Worm (Caenorhabditis elegans): ENCODE measurements around the gene T21D12.14.

Gene T21D12.14

DNA sequence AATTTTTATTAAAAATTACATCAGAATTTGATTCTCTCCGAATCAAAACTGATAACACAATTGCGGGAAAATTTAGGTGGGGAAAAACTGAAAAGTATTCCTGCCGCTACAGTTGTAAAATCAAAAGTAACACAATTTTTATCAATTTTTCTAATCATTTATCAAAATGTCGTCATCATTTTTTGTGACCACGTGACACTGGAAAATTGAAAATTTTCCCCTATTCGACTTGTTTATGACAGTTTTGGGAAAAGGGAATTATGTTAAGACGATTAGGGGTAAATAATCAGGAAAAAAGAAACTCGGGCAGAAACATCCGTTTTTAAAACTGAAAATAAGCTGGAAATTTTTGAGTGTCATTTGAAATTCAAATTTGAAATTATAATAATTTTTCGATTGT is 8.9 kb upstream of the T21D12.14 start:
- TF ChIP-seq lsy-2 (tag; optimal IDR thresholded peaks at IDR 0.05) (peak in 1 of 2 experiments; percentile 9), saeg-2 (GFP tag; IDR thresholded peaks at IDR 0.05) (no peak), nhr-6 (tag; optimal IDR thresholded peaks at IDR 0.05) (no peak), pha-4 (GFP tag; IDR thresholded peaks at IDR 0.05) (peak; percentile 20; the same call in 1 of the 2 replicates), pha-4 (tag; optimal IDR thresholded peaks at IDR 0.05) (no peak), ZK337.2 (GFP tag; IDR thresholded peaks at IDR 0.05) (no peak), nhr-28 (tag; optimal IDR thresholded peaks at IDR 0.05) (peak; percentile 80), mep-1 (tag; optimal IDR thresholded peaks at IDR 0.05) (peak; percentile 23), Y75B8A.6 (GFP tag; IDR thresholded peaks at IDR 0.05) (no peak), hlh-11 (tag; optimal IDR thresholded peaks at IDR 0.05) (peak; percentile 83), dmd-8 (GFP tag; IDR thresholded peaks at IDR 0.05) (no peak), nhr-42 (GFP tag; IDR thresholded peaks at IDR 0.05) (no peak), skn-1 (tag; optimal IDR thresholded peaks at IDR 0.05) (no peak), lir-3 (tag; optimal IDR thresholded peaks at IDR 0.05) (no peak), fkh-10 (GFP tag; optimal IDR thresholded peaks at IDR 0.05) (no peak), daf-16 (GFP tag; optimal IDR thresholded peaks at IDR 0.05) (peak in 1 of 2 experiments; percentile 65), daf-16 (tag; optimal IDR thresholded peaks at IDR 0.05) (peak; percentile 99), hmg-1.1 (GFP tag; IDR thresholded peaks at IDR 0.05) (no peak), R02D3.7 (tag; optimal IDR thresholded peaks at IDR 0.05) (no peak), ceh-28 (tag; optimal IDR thresholded peaks at IDR 0.05) (no peak), hlh-30 (tag; optimal IDR thresholded peaks at IDR 0.05; ENCODE audit: insufficient read depth) (peak; percentile 66), T26A8.4 (GFP tag; IDR thresholded peaks at IDR 0.05) (no peak), mdt-29 (GFP tag; IDR thresholded peaks at IDR 0.05) (peak; percentile 32; the same call in 1 of the 2 replicates), rbr-2 (tag; optimal IDR thresholded peaks at IDR 0.05) (no peak), dmd-6 (GFP tag; IDR thresholded peaks at IDR 0.05) (peak; percentile 92), cey-2 (tag; optimal IDR thresholded peaks at IDR 0.05; ENCODE audit: borderline replicate concordance, insufficient read depth) (peak; percentile 24), aly-2 (tag; optimal IDR thresholded peaks at IDR 0.05) (no peak), nhr-102 (tag; optimal IDR thresholded peaks at IDR 0.05) (peak; percentile 38), lin-13 (GFP tag; optimal IDR thresholded peaks at IDR 0.05) (no peak), dve-1 (tag; optimal IDR thresholded peaks at IDR 0.05; ENCODE audit: insufficient read depth) (peak; percentile 90), T20F7.1 (GFP tag; optimal IDR thresholded peaks at IDR 0.05) (no peak), nhr-76 (tag; optimal IDR thresholded peaks at IDR 0.05) (no peak), mdl-1 (tag; optimal IDR thresholded peaks at IDR 0.05) (peak in 1 of 2 experiments; percentile 43), nhr-48 (tag; optimal IDR thresholded peaks at IDR 0.05) (peak; percentile 66), tra-1 (GFP tag; IDR thresholded peaks at IDR 0.05) (peak; percentile 63; the same call in 1 of the 2 replicates), ctbp-1 (GFP tag; IDR thresholded peaks at IDR 0.05) (no peak), ceh-20 (GFP tag; IDR thresholded peaks at IDR 0.05) (no peak), lin-1 (GFP tag; IDR thresholded peaks at IDR 0.05) (no peak), snpc-1.2 (GFP tag; IDR thresholded peaks at IDR 0.05) (no peak), pqm-1 (tag; optimal IDR thresholded peaks at IDR 0.05) (peak; percentile 57), hif-1 (tag; optimal IDR thresholded peaks at IDR 0.05) (no peak), nhr-77 (tag; optimal IDR thresholded peaks at IDR 0.05) (peak; percentile 80), nhr-11 (tag; optimal IDR thresholded peaks at IDR 0.05) (no peak), dmd-9 (GFP tag; IDR thresholded peaks at IDR 0.05) (no peak), php-3 (GFP tag; IDR thresholded peaks at IDR 0.05) (peak; percentile 78; the same call in 1 of the 2 replicates)
